Fruit fly (Drosophila melanogaster) whole organism, embryonic: ENCODE results near the gene CG31999.

Experiments
- Atf3 ChIP-seq: fragments of 200-800 bp; sonication (Bioruptor generic); optimal IDR thresholded peaks from 3 replicates; lab custom pipeline; 2016; ENCODE audit warnings: missing biosample characterization, missing genetic modification characterization
- CG10654 ChIP-seq: fragments of 200-800 bp; sonication (Bioruptor generic); optimal IDR thresholded peaks from 2 replicates; lab custom pipeline; 2016; ENCODE audit warnings: missing biosample characterization, missing genetic modification characterization
- CG1233 ChIP-seq: fragments of 200-800 bp; sonication (Bioruptor generic); optimal IDR thresholded peaks from 4 replicates; lab custom pipeline; 2018; ENCODE audit warnings: missing biosample characterization, mild to moderate bottlenecking, missing genetic modification characterization
- CG12391 ChIP-seq: fragments of 200-800 bp; sonication (Bioruptor generic); optimal IDR thresholded peaks from 3 replicates; lab custom pipeline; 2018; ENCODE audit warnings: missing biosample characterization, mild to moderate bottlenecking, missing genetic modification characterization, moderate library complexity
- CG14441 ChIP-seq: fragments of 200-800 bp; sonication (Bioruptor generic); IDR thresholded peaks from 2 replicates; pipeline ENCODE4 v1.3.6; 2022; ENCODE audit warnings: missing biosample characterization, missing genetic modification characterization
- CG17568 ChIP-seq: fragments of 200-800 bp; sonication (Bioruptor generic); optimal IDR thresholded peaks from 2 replicates; lab custom pipeline; 2018; ENCODE audit warnings: missing biosample characterization, mild to moderate bottlenecking, missing genetic modification characterization, moderate library complexity
- CG17802 ChIP-seq: fragments of 200-800 bp; sonication (Bioruptor generic); optimal IDR thresholded peaks from 2 replicates; lab custom pipeline; 2018; ENCODE audit warnings: missing biosample characterization, mild to moderate bottlenecking, missing genetic modification characterization, moderate library complexity
- CG30020 ChIP-seq: fragments of 200-800 bp; optimal IDR thresholded peaks from 2 replicates; lab custom pipeline; 2019; ENCODE audit warnings: missing biosample characterization, mild to moderate bottlenecking, missing genetic modification characterization, moderate library complexity
- CG6791 ChIP-seq: fragments of 200-800 bp; sonication (Bioruptor generic); IDR thresholded peaks from 3 replicates; pipeline ENCODE4 v1.3.6; 2022; ENCODE audit warnings: missing biosample characterization, missing genetic modification characterization; ENCODE audit not compliant: partially characterized antibody
- CG7357 ChIP-seq: fragments of 200-800 bp; sonication (Bioruptor generic); IDR thresholded peaks from 3 replicates; pipeline ENCODE4 v1.3.6; 2022; ENCODE audit warnings: missing biosample characterization, missing genetic modification characterization
- CG7987 ChIP-seq: fragments of 200-800 bp; sonication (Bioruptor generic); optimal IDR thresholded peaks from 2 replicates; lab custom pipeline; 2018; ENCODE audit warnings: missing biosample characterization, mild to moderate bottlenecking, missing genetic modification characterization, moderate library complexity
- CG8281 ChIP-seq: fragments of 200-800 bp; sonication (Bioruptor generic); optimal IDR thresholded peaks from 2 replicates; lab custom pipeline; 2018; ENCODE audit warnings: missing biosample characterization, mild to moderate bottlenecking, missing genetic modification characterization, moderate library complexity
- CG9797 ChIP-seq: fragments of 200-800 bp; sonication (Bioruptor generic); optimal IDR thresholded peaks from 3 replicates; lab custom pipeline; 2018; ENCODE audit warnings: missing biosample characterization, mild to moderate bottlenecking, missing genetic modification characterization
- D19A ChIP-seq: fragments of 200-800 bp; optimal IDR thresholded peaks from 3 replicates; lab custom pipeline; 2019; ENCODE audit warnings: missing biosample characterization, mild to moderate bottlenecking, missing genetic modification characterization, moderate library complexity
- Dll ChIP-seq: fragments of 200-800 bp; sonication (Bioruptor generic); IDR thresholded peaks from 4 replicates; pipeline ENCODE4 v1.3.6; 2022; ENCODE audit warnings: missing biosample characterization, missing genetic modification characterization; ENCODE audit not compliant: partially characterized antibody
- Gug ChIP-seq: fragments of 200-800 bp; sonication (Bioruptor generic); IDR thresholded peaks from 4 replicates; pipeline ENCODE4 v1.3.6; 2022; ENCODE audit warnings: missing biosample characterization, missing genetic modification characterization
- HmgD ChIP-seq: fragments of 200-800 bp; sonication (Bioruptor generic); optimal IDR thresholded peaks from 3 replicates; lab custom pipeline; 2016; ENCODE audit warnings: missing biosample characterization, missing genetic modification characterization
- Hmr ChIP-seq: fragments of 200-800 bp; sonication (Bioruptor generic); optimal IDR thresholded peaks from 3 replicates; lab custom pipeline; 2017; ENCODE audit warnings: mild to moderate bottlenecking, missing biosample characterization, missing genetic modification reagents, missing genetic modification characterization
- NC2β ChIP-seq: fragments of 200-800 bp; sonication (Bioruptor generic); optimal IDR thresholded peaks from 2 replicates; lab custom pipeline; 2016; ENCODE audit warnings: missing biosample characterization, missing genetic modification characterization
- Optix ChIP-seq: fragments of 200-800 bp; sonication (Bioruptor generic); IDR thresholded peaks from 3 replicates; pipeline ENCODE4 v1.3.6; 2022; ENCODE audit warnings: missing biosample characterization, missing genetic modification characterization
- ab ChIP-seq: fragments of 200-800 bp; sonication (Bioruptor generic); optimal IDR thresholded peaks from 2 replicates; lab custom pipeline; 2016; ENCODE audit warnings: missing biosample characterization, missing genetic modification characterization
- bsh ChIP-seq, 2 experiments: fragments of 200-800 bp; sonication (Bioruptor generic); optimal IDR thresholded peaks; 2 replicates each; lab custom pipeline; 2017 to 2018; ENCODE audit warnings: mild to moderate bottlenecking in 2 of 2, missing biosample characterization in 2 of 2, missing genetic modification characterization in 2 of 2, moderate library complexity in 1 of 2
- chm ChIP-seq: fragments of 200-800 bp; sonication (Bioruptor generic); IDR thresholded peaks from 2 replicates; pipeline ENCODE4 v1.3.6; 2022; ENCODE audit warnings: missing biosample characterization, missing genetic modification characterization
- chn ChIP-seq: fragments of 200-800 bp; sonication (Bioruptor generic); optimal IDR thresholded peaks from 2 replicates; lab custom pipeline; 2016; ENCODE audit warnings: missing biosample characterization, missing genetic modification characterization
- da ChIP-seq: fragments of 200-800 bp; sonication (Bioruptor generic); optimal IDR thresholded peaks from 2 replicates; lab custom pipeline; 2016; ENCODE audit warnings: missing biosample characterization, missing genetic modification characterization
- gem ChIP-seq: fragments of 200-800 bp; sonication (Bioruptor generic); optimal IDR thresholded peaks from 2 replicates; lab custom pipeline; 2019; ENCODE audit warnings: missing biosample characterization, mild to moderate bottlenecking, missing genetic modification characterization, moderate library complexity
- knrl ChIP-seq: fragments of 200-800 bp; sonication (Bioruptor generic); IDR thresholded peaks from 3 replicates; pipeline ENCODE4 v1.3.6; 2022; ENCODE audit warnings: missing biosample characterization, missing genetic modification characterization; ENCODE audit not compliant: partially characterized antibody
- lbe ChIP-seq: fragments of 200-800 bp; sonication (Bioruptor generic); optimal IDR thresholded peaks from 2 replicates; lab custom pipeline; 2016; ENCODE audit warnings: missing biosample characterization, mild to moderate bottlenecking, missing genetic modification characterization
- nerfin-2 ChIP-seq: fragments of 200-800 bp; sonication (Bioruptor generic); IDR thresholded peaks from 2 replicates; pipeline ENCODE4 v1.3.6; 2022; ENCODE audit warnings: missing biosample characterization, missing genetic modification characterization; ENCODE audit not compliant: partially characterized antibody
- pb ChIP-seq: fragments of 200-800 bp; sonication (Bioruptor generic); optimal IDR thresholded peaks from 3 replicates; lab custom pipeline; 2016; ENCODE audit warnings: missing biosample characterization, missing genetic modification characterization
- psq ChIP-seq: fragments of 200-800 bp; sonication (Bioruptor generic); optimal IDR thresholded peaks from 2 replicates; lab custom pipeline; 2017; ENCODE audit warnings: missing biosample characterization, missing genetic modification characterization
- row ChIP-seq: fragments of 200-800 bp; sonication (Bioruptor generic); IDR thresholded peaks from 3 replicates; pipeline ENCODE4 v1.3.6; 2022; ENCODE audit warnings: missing biosample characterization, missing genetic modification characterization
- sens ChIP-seq: fragments of 200-800 bp; sonication (Bioruptor generic); peaks from one replicate; lab custom pipeline; 2016; ENCODE audit warnings: missing biosample characterization, missing genetic modification characterization
- shn ChIP-seq: fragments of 200-800 bp; sonication (Bioruptor generic); optimal IDR thresholded peaks from 3 replicates; lab custom pipeline; 2016; ENCODE audit warnings: missing biosample characterization, missing genetic modification characterization
- tll ChIP-seq, 2 experiments: fragments of 200-800 bp in 1 of 2; fragments of >200 bp in 1 of 2; sonication (Bioruptor generic) in 1 of 2; optimal IDR thresholded peaks; 2 replicates each; lab custom pipeline; 2017 to 2019; ENCODE audit warnings: missing biosample characterization in 2 of 2, missing genetic modification characterization in 2 of 2, mild to moderate bottlenecking in 1 of 2, moderate library complexity in 1 of 2
- tna ChIP-seq: fragments of 200-800 bp; sonication (Bioruptor generic); IDR thresholded peaks from 2 replicates; pipeline ENCODE4 v1.3.6; 2022; ENCODE audit warnings: missing biosample characterization, missing genetic modification characterization; ENCODE audit not compliant: partially characterized antibody
- zfh1 ChIP-seq: fragments of 200-800 bp; sonication (Bioruptor generic); IDR thresholded peaks from 3 replicates; pipeline ENCODE4 v1.3.6; 2022; ENCODE audit warnings: missing biosample characterization, missing genetic modification characterization

The CG31999 gene

dm6 chr4:180780-181179, 46.8 kb downstream of the CG31999 start (continued):
- no peak for TF ChIP-seq chn (GFP tag; lab: Kevin White, UChicago)
- no peak for TF ChIP-seq CG12391 (tag; lab: Kevin White, UChicago)
- TF ChIP-seq row, result peak; percentile 55; the same call in 2 of the 3 replicates
- no peak for TF ChIP-seq ab (GFP tag; lab: Kevin White, UChicago)
- no peak for TF ChIP-seq chm (GFP tag; lab: Robert Waterston, UW)
- TF ChIP-seq CG9797 (GFP tag; lab: Kevin White, UChicago), result no peak
- TF ChIP-seq pb (GFP tag; lab: Kevin White, UChicago), result no peak
- no peak for TF ChIP-seq da (GFP tag; lab: Kevin White, UChicago)
- TF ChIP-seq CG10654 (GFP tag; lab: Kevin White, UChicago), result no peak
- TF ChIP-seq tna (GFP tag; lab: Robert Waterston, UW), result no peak
- no peak for TF ChIP-seq Hmr (GFP tag; lab: Kevin White, UChicago)
- TF ChIP-seq gem, result peak; percentile 5
- TF ChIP-seq NC2β, result no peak
- no peak for TF ChIP-seq nerfin-2 (GFP tag; lab: Robert Waterston, UW)
- no peak for TF ChIP-seq zfh1 (GFP tag; lab: Robert Waterston, UW)
- no peak for TF ChIP-seq CG17568
- no peak for TF ChIP-seq CG6791 (GFP tag; lab: Robert Waterston, UW)
- TF ChIP-seq Gug, result no peak
- no peak for TF ChIP-seq bsh (GFP tag; optimal IDR thresholded peaks at IDR 0.05; lab: Kevin White, UChicago)

- no peak for TF ChIP-seq CG8281 (tag; lab: Kevin White, UChicago)
- no peak for TF ChIP-seq Dll (GFP tag; lab: Robert Waterston, UW)
- no peak for TF ChIP-seq shn (GFP tag; lab: Kevin White, UChicago)
- no peak for TF ChIP-seq HmgD (GFP tag; lab: Kevin White, UChicago)
- TF ChIP-seq Atf3 (GFP tag; lab: Kevin White, UChicago), result no peak
- TF ChIP-seq Optix (GFP tag; lab: Robert Waterston, UW), result no peak
- TF ChIP-seq row, result no peak
- TF ChIP-seq sens (GFP tag; lab: Kevin White, UChicago), result peak; percentile 20
- TF ChIP-seq lbe (GFP tag; lab: Kevin White, UChicago), result no peak
- peak; percentile 84 for TF ChIP-seq CG30020 (tag; lab: Kevin White, UChicago)
- no peak for TF ChIP-seq CG7987 (GFP tag; lab: Kevin White, UChicago)
- no peak for TF ChIP-seq CG1233
- TF ChIP-seq CG7357, result peak; percentile 9; the same call in 1 of the 3 replicates
- peak; percentile 86 for TF ChIP-seq CG17802 (tag; lab: Kevin White, UChicago)
- TF ChIP-seq knrl, result no peak
- TF ChIP-seq psq (GFP tag; lab: Kevin White, UChicago), result no peak
- TF ChIP-seq tll (GFP tag; optimal IDR thresholded peaks at IDR 0.05; lab: Kevin White, UChicago), result no peak
- peak; percentile 14 for TF ChIP-seq D19A (tag; lab: Kevin White, UChicago)
- no peak for TF ChIP-seq CG14441 (GFP tag; lab: Robert Waterston, UW)
Measured at dm6 chr4:179920-180261, 47.7 kb downstream of the CG31999 start.
